Fruit fly (Drosophila melanogaster) whole organism, larva: ENCODE data around the gene LpR1.

Experiments used
- noc ChIP-seq: fragments of 200-800 bp; sonication (Bioruptor generic); optimal IDR thresholded peaks from 3 replicates; lab custom pipeline; 2019; ENCODE audit warnings: missing biosample characterization, mild to moderate bottlenecking, missing genetic modification characterization, moderate library complexity

Gene LpR1

DNA sequence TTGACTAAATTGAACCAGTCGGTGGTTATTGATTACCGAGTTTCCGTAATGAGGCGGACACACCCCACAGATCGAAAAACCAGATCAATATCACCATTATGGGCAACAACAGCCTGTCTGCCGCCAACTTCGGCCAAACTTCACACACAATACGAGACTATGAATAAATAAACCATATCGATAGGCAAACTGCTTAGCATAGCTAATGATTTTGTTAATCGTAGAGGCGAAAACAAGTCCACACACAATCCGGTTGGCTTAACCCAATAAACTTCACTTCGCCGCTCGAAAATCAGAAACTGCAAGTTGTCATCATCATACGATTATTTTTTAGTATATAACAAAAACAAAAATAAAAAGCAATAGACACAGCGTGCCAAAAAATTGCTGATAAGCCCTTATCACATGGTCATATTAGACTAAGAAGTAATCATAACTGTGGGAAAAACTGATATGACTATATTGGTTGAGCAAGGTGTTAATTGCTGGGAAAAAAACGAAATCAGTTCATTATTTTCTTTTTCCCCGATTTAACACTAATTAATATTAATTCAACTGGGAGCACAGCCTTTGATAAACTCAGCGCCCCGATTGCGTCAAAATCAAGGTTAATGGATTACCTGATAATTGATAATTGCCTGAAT is 6.9 kb downstream of the LpR1 start:
- TF ChIP-seq noc (tag; lab: Kevin White, UChicago): peak; percentile 79

DNA sequence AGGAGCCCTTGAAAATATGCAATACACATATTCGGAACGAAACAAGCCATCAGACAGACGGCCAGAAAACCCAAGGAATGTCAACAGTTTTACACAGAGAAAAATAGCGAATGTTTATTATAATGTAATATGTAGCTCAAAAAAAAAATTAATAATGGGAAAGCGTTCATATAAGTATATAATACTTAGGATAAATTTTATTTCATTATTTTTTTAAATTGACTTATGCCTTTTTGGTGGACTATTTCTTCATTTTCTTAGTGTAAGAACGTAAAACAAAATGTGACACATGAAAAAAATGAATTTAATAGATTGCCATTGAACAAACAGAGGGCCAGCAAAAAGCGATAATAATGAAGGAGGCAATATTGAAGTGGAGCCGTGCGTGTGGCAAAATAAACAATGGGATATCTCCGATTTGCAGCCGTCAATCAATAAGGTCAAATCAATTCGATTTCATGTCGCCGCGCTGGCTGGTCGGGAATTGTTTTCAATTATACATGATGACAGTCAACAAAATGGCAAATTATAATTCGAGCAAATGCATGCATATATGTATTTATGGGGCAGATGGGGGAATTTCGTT is 8.0 kb downstream of the LpR1 start:
- TF ChIP-seq noc (tag; lab: Kevin White, UChicago): peak; percentile 36

DNA sequence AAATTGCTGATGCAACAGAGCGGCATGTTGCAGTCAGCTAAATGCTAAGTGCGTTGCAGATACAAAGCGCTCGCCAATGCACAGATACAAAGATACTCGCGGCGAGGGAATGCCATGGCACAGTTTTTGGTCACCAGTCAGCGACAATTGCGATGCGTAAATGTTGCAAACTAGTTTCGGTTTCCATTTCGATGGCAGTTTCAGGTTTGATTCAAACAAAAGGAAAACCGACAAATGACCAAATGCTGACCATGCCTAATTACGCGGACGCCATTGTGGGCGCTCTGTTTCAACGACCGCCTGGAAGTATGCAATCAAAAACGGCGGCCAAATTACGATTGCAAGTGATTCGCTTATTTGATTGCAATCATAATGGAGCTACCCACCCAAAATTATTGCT is 9.1 kb downstream of the LpR1 start:
- no peak for TF ChIP-seq noc (tag; lab: Kevin White, UChicago)

DNA sequence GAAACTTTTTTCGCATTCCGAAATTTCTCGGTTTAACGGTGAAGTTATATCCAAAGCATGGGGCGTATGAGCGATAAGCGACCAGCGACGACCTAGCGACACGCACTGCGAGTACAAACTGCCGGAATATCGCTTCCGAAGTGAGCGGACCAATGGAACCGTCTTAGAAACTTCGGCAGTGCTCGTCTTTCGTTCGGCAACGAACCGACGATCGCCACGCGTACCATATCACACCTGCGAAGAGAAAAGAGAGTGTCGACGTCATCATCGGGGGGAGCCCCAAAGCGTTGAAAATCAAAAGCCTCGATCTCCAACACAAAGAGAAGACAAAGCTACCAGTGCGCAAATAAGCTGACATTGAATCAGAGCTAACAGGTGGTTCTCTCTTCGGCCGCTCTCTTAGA is 22.6 kb downstream of the LpR1 start, which contains the start of gene LpR2:
LpR2 (minus strand) TSS at position 118 of the 404 bp plus-strand sequence.
- TF ChIP-seq noc (tag; lab: Kevin White, UChicago): peak; percentile 34

DNA sequence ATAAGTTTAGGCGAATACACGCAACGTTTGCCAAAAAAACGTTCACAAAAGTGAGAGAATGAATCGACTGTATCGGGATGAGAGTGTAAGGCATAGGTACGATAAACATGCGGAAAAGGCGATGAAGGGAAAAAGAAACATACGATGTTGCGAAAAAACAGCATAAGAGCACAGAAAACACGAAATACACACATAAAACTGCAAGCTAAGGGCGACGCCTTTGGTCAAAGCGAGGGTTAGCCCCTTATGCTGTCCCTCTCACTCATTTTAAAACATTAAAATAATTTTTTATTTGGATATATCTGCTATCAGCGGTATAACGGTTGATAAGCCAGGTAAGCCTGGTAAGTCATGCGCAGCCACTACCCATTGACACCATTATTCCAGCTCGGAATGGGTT is 23.2 kb downstream of the LpR1 start:
- TF ChIP-seq noc (tag; lab: Kevin White, UChicago): no peak

DNA sequence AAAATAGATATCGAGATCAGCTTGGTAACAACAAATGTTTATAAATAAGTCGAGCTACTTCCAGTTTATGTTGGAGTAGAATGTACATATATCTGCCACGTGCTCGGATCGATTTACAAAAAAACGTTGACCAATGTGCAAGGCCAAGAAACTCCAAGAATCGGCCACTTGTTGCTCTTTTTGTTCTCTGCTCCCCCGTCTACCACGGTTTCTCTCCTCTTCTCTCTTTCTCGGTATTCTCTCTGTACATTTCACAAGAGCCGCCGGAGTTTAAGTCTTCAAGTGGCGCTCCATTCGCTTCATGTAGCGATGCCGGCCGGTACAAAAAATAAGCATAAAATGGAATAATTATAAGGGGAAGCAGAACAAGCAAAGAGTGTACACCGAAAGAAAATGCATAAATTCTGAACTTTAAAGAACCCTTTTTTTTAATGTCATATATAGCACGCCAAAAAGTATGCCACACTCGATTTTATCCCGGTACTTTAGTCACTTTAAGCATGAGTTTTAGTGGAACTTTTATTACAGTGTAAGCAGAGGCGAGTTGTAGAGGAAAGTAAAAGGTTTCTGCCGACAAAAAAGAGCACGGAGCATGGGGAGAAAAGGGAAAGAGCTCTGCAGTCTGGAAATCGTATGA is 25.1 kb downstream of the LpR1 start:
- TF ChIP-seq noc (tag; lab: Kevin White, UChicago): peak; percentile 89

DNA sequence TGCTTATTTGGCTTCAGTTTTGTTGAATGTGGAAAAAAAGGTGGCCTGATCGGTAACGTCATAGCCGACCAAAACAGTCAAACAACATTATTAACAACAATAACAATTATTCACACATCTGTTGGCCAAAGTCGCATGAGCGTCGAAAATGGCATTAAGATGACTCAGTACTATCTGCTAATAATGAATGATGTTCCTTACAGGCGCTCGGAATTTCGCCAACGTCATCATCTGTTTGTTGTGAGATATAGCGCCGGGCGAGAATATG is 27.2 kb downstream of the LpR1 start:
- peak; percentile 17 for TF ChIP-seq noc (tag; lab: Kevin White, UChicago)

DNA sequence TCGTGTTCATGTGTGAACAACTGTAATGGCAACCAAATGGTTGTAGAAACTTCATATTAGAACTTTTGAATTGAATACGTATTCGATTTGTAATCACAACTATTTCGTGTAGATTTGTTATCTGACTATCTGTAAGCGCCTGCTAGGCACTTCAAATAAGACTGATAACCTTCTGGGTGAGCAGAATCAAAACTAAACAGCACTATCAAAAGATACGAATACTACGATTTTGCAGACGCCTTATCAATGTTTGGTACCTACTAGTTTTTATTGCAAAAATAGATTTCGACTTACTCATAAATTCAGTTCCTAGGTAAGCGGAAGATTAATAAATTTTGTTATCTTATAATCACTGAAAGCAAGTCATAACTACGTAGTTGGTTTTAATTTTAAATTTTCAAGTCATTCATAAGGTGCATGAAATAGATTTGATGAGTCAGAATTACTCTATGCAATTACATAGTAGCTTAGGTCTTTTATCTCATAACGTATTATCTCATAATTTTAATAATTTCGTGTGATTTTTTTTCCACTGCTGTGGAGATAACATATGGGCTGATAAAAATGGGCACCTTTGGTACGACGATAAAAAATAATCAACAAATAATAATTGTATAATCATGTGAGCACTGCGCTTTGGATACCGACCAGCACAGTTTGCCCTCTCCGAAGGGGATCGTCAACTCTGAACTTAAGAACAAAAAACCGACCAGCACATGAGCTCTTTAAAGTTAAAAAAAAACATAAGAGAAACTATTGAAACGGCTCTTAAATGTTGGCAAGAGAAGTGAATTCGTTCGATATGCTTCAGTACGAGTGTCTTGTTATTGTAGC is 27.7 kb downstream of the LpR1 start:
- peak; percentile 62 for TF ChIP-seq noc (tag; lab: Kevin White, UChicago)

DNA sequence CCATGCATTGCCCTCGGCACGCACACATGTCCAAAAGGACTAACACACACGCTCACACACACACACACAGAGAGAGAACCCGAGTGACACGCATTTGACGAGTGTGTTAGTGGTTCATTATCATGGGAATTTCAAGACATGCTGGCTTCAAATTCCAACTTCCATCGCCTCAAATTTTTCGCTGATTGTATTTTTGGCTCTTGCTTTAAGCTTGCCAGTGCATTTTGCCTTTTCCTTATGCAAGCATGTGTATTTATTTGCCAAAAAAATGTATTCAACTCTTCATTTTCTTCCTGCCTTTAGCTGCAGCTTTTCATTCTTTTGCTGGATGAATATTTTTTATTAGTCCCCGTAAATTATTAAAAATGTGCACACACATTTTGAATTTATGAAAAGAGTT is 39.1 kb downstream of the LpR1 start:
- no peak for TF ChIP-seq noc (tag; lab: Kevin White, UChicago)

DNA sequence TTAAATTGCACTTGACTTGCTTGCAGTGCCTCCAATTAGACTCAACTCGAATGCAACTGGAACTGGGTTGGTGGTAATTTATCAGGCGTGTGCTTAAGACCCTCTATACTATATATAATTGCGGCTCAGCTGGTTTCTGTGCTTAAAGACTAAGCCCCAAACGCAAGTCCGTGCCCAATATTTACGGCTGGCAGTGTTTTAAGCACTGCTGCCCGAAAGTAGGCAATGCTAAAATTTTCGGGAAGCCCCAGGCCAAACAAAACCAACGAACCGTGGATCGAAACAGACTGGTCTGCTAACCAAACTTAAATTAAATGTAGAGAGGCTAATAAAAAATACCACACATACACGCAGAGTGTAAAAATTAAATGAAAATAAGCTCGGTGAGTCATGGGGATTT is 41.9 kb downstream of the LpR1 start:
- TF ChIP-seq noc (tag; lab: Kevin White, UChicago): no peak

DNA sequence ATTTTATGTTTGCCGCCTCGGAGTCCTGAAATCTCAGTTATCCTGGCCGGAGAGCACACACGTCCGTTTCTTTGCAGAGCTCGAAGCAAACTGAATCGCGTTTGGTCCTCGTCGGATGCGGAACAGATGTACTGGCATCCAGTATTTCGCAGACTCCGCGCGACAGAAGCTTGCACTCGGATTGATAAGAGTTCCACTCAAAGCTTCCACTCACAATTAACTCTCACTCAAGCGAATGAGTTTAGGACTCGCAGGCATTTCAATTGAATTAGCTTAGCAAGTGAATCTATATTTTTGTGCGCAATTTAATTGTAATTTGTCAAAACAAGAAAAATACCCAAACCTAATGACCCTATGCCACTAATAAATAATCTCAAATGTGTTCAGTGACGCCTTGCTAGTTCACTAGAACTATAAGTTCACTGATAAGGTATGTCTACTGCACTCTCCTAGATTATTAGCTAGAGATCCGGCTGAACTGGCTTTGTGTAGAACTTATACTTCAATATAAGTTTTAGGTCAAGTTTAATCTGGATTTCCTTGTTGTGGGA is 42.8 kb downstream of the LpR1 start:
- peak; percentile 90 for TF ChIP-seq noc (tag; lab: Kevin White, UChicago)

DNA sequence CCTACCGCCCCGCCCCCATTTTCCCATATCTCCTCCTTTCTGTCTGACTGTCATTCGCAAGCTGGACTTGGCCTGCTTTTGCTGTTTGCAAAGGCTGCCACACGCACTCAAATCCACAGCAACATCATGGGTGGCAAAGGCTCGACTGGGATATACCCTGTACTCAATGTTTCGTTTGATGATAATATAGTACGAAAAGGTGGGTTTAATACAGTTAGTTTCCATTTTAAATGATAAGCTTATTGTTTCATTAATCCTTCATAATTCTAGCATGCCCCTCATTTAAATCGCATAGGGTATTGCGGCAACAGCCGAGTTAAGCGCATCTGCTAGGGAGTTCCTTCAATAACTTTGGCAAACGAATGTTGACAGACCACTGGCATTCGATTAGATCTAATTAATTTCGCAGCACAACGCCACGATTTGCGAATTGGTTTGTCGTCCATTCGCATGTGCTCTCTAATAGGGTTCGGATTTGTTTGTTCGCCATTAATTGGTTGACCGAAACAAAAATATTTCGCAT is 68.7 kb downstream of the LpR1 start:
- no peak for TF ChIP-seq noc (tag; lab: Kevin White, UChicago)
